Fruit fly (Drosophila melanogaster): ENCODE results near the gene Sirt2.

The Sirt2 gene

DNA sequence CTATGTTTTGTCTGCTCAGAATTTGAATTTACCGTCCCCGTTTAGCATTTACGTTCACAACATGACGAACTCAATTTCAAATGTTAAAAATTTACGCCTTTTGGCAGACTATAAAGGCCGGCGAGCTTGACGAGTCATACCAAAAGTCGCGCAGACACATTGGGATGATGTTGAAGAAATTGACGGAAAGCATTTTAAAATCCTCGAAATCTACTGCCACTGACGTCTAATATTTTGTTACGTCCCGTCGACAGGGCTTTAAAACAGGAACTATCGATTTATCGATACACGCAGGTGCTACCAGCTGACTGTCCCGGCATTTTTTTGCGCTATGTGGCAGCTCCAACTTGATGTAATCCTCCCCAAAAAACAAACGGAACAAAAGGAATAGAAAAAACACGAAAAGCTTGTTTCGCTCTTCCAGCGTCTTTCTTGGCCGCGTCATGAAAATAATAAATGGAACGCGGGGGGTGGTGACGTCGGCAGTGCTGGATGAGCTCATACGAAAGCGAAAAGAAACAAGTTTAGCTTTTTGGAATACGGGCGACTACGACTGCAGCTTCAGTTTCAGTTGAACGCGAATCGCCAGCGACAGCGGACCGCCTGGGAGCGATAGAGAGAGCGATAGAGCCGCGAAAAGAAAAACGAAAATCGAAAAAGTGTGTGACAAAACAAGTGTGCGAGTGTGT lies 19.1 kb upstream of the Sirt2 start, which contains the start of gene Orp8 (continued):
- TF ChIP-seq fd59A (GFP tag; optimal IDR thresholded peaks at IDR 0.05) (no peak), CG15336 (GFP tag; IDR thresholded peaks at IDR 0.05) (peak; percentile 84), CG8319 (GFP tag; optimal IDR thresholded peaks at IDR 0.05) (no peak), Eip75B (GFP tag; optimal IDR thresholded peaks at IDR 0.05) (peak; percentile 41), OdsH (GFP tag; optimal IDR thresholded peaks at IDR 0.05) (no peak), esn (GFP tag; optimal IDR thresholded peaks at IDR 0.05) (no peak), salr (GFP tag; optimal IDR thresholded peaks at IDR 0.05) (peak in 1 of 2 experiments; percentile 42), CG11294 (GFP tag; IDR thresholded peaks at IDR 0.05) (peak; percentile 49; the same call in 1 of the 2 replicates), Blimp-1 (GFP tag; optimal IDR thresholded peaks at IDR 0.05) (peak; percentile 99)

- TF ChIP-seq fd85E (GFP tag; optimal IDR thresholded peaks at IDR 0.05) (no peak), CG6854 (GFP tag; optimal IDR thresholded peaks at IDR 0.05) (no peak), vri (GFP tag; optimal IDR thresholded peaks at IDR 0.05) (no peak), cyc (GFP tag; optimal IDR thresholded peaks at IDR 0.05) (no peak), spab (GFP tag; optimal IDR thresholded peaks at IDR 0.05) (no peak), topi (GFP tag; optimal IDR thresholded peaks at IDR 0.05) (no peak), Sox15 (GFP tag; optimal IDR thresholded peaks at IDR 0.05) (no peak), Hr38 (GFP tag; optimal IDR thresholded peaks at IDR 0.05) (no peak), CG6163 (GFP tag; IDR thresholded peaks at IDR 0.05) (peak; percentile 13; the same call in 1 of the 3 replicates), ss (GFP tag; optimal IDR thresholded peaks at IDR 0.05) (no peak), Eip78C (GFP tag) (peak; percentile 33), achi (GFP tag; optimal IDR thresholded peaks at IDR 0.05) (no peak), CG6792 (GFP tag; optimal IDR thresholded peaks at IDR 0.05) (no peak), eg (GFP tag; IDR thresholded peaks at IDR 0.05) (no peak), CG7368 (GFP tag; optimal IDR thresholded peaks at IDR 0.05) (no peak), Ets21C (GFP tag; optimal IDR thresholded peaks at IDR 0.05) (no peak), esn (GFP tag; optimal IDR thresholded peaks at IDR 0.05) (peak; percentile 3), CG8319 (GFP tag; optimal IDR thresholded peaks at IDR 0.05) (no peak), CG15336 (GFP tag; IDR thresholded peaks at IDR 0.05) (no peak), svp (GFP tag) (peak; percentile 66), Lpt (GFP tag; optimal IDR thresholded peaks at IDR 0.05) (no peak), Blimp-1 (GFP tag; optimal IDR thresholded peaks at IDR 0.05) (no peak), CG9139 (GFP tag; optimal IDR thresholded peaks at IDR 0.05) (no peak), CG11762 (GFP tag; optimal IDR thresholded peaks at IDR 0.05; ENCODE audit: insufficient read depth) (no peak), OdsH (GFP tag; optimal IDR thresholded peaks at IDR 0.05) (no peak), fkh (GFP tag; optimal IDR thresholded peaks at IDR 0.05) (no peak), pdm3 (GFP tag; optimal IDR thresholded peaks at IDR 0.05) (no peak), CG16779 (tag; optimal IDR thresholded peaks at IDR 0.05) (no peak), Smox (GFP tag; optimal IDR thresholded peaks at IDR 0.05) (no peak), CG6808 (GFP tag; optimal IDR thresholded peaks at IDR 0.05) (no peak), salr (GFP tag; optimal IDR thresholded peaks at IDR 0.05) (no peak), Sox102F (GFP tag; optimal IDR thresholded peaks at IDR 0.05) (no peak), fd59A (GFP tag; optimal IDR thresholded peaks at IDR 0.05) (no peak), CG11294 (GFP tag; IDR thresholded peaks at IDR 0.05) (peak; percentile 6; the same call in 1 of the 2 replicates), CG8119 (GFP tag; IDR thresholded peaks at IDR 0.05) (no peak), CG11902 (GFP tag; optimal IDR thresholded peaks at IDR 0.05) (peak; percentile 31)
Observed at dm6 chr3R:20309661-20310497, 18.4 kb upstream of the Sirt2 start.

All from whole organism, prepupa.